Worm (Caenorhabditis elegans) whole organism, L4 larva: Measurements from ENCODE around the gene pkc-3.

Source experiments
- aly-2 ChIP-seq: sonication (generic microtip); optimal IDR thresholded peaks from 2 replicates; lab custom pipeline; 2018; ENCODE audit warnings: missing biosample characterization, missing genetic modification characterization
- lim-7 ChIP-seq: fragments of 200-800 bp; sonication (Bioruptor generic); IDR thresholded peaks from 2 replicates; pipeline ENCODE4 v1.3.6; 2022; ENCODE audit warnings: missing genetic modification characterization, missing compliant biosample characterization
- spr-1 ChIP-seq: sonication (generic microtip); optimal IDR thresholded peaks from 2 replicates; lab custom pipeline; 2016; ENCODE audit warnings: mild to moderate bottlenecking, missing genetic modification characterization, missing compliant biosample characterization
- unc-62 ChIP-seq, 3 experiments: fragments of 150-350 bp in 1 of 3; sonication (generic microtip); optimal IDR thresholded peaks in 2 of 3; peaks in 1 of 3; 1 replicate in 1 of 3; 2 replicates in 2 of 3; lab custom pipeline; 2014 to 2017; ENCODE audit warnings: missing biosample characterization in 3 of 3, missing genetic modification characterization in 3 of 3, missing genetic modification reagents in 3 of 3, missing genotype in 1 of 3

- TF ChIP-seq aly-2 (tag; lab: Kevin White, UChicago) (no peak), unc-62 (GFP tag; optimal IDR thresholded peaks at IDR 0.05 in 1 of 2; lab: Kevin White, UChicago) (no peak), unc-62 (tag; optimal IDR thresholded peaks at IDR 0.05; lab: Kevin White, UChicago) (no peak), lim-7 (GFP tag; lab: Robert Waterston, UW) (no peak), spr-1 (tag; lab: Kevin White, UChicago) (no peak)
Measured at ce11 chrII:5338301-5338700, 41.5 kb upstream of the pkc-3 start.
